Worm (Caenorhabditis elegans) whole organism, L1 larva: ENCODE measurements around the gene C44C1.1.

ENCODE experiments used
- C04F5.9 ChIP-seq: sonication (generic microtip); optimal IDR thresholded peaks from 2 replicates; lab custom pipeline; 2016; ENCODE audit warnings: missing genetic modification characterization, missing compliant biosample characterization
- F16B12.6 ChIP-seq: fragments of 150-350 bp; optimal IDR thresholded peaks from 2 replicates; lab custom pipeline; 2014; ENCODE audit warnings: missing biosample characterization, missing genetic modification characterization
- Y116A8C.19 ChIP-seq: sonication (generic microtip); optimal IDR thresholded peaks from 2 replicates; lab custom pipeline; 2016; ENCODE audit warnings: missing compliant biosample characterization, missing genetic modification characterization, borderline replicate concordance
- aha-1 ChIP-seq: fragments of 150-350 bp; optimal IDR thresholded peaks from 2 replicates; lab custom pipeline; 2014; ENCODE audit warnings: missing biosample characterization, missing genetic modification characterization
- alr-1 ChIP-seq: fragments of 200-800 bp; sonication (Bioruptor generic); optimal IDR thresholded peaks from 2 replicates; lab custom pipeline; 2018; ENCODE audit warnings: borderline replicate concordance, mild to moderate bottlenecking, missing genetic modification characterization, missing compliant biosample characterization
- aly-2 ChIP-seq: fragments of 150-350 bp; optimal IDR thresholded peaks from 2 replicates; lab custom pipeline; 2014; ENCODE audit warnings: missing biosample characterization, missing genetic modification characterization
- ceh-8 ChIP-seq: fragments of 200-800 bp; sonication (Bioruptor generic); optimal IDR thresholded peaks from 2 replicates; lab custom pipeline; 2018; ENCODE audit warnings: mild to moderate bottlenecking, missing genetic modification characterization, moderate library complexity, missing compliant biosample characterization
- ceh-82 ChIP-seq, 3 experiments: fragments of 150-350 bp in 1 of 3; sonication (generic microtip) in 2 of 3; optimal IDR thresholded peaks; 2 replicates each; lab custom pipeline; 2014 to 2017; ENCODE audit warnings: missing biosample characterization in 3 of 3, missing genetic modification characterization in 3 of 3
- ceh-88 ChIP-seq: fragments of 200-800 bp; sonication (Bioruptor generic); IDR thresholded peaks from 2 replicates; pipeline ENCODE4 v1.3.6; 2022; ENCODE audit warnings: missing genetic modification characterization, missing compliant biosample characterization
- efl-1 ChIP-seq, 4 experiments: fragments of 150-350 bp; optimal IDR thresholded peaks in 3 of 4; peaks in 1 of 4; 1 replicate in 1 of 4; 2 replicates in 3 of 4; lab custom pipeline; 2014; ENCODE audit warnings: missing biosample characterization in 2 of 4, missing genetic modification characterization in 2 of 4, missing genetic modification reagents in 2 of 4
- egl-27 ChIP-seq, 2 experiments: fragments of 150-350 bp in 1 of 2; sonication (generic microtip); optimal IDR thresholded peaks; 3 replicates each; lab custom pipeline; 2017 to 2018; ENCODE audit warnings: missing biosample characterization in 2 of 2, missing genetic modification characterization in 2 of 2, missing genetic modification reagents in 2 of 2
- elt-2 ChIP-seq: sonication (generic microtip); optimal IDR thresholded peaks from 2 replicates; lab custom pipeline; 2016; ENCODE audit warnings: missing genetic modification characterization, mild to moderate bottlenecking, inconsistent platforms, missing compliant biosample characterization, missing genetic modification reagents
- elt-3 ChIP-seq, 6 experiments: fragments of 150-350 bp in 1 of 6; sonication (generic microtip); optimal IDR thresholded peaks; 2 replicates each; lab custom pipeline; 2017 to 2018; ENCODE audit warnings: missing biosample characterization in 6 of 6, missing genetic modification characterization in 6 of 6, inconsistent platforms in 1 of 6
- ets-5 ChIP-seq: fragments of 200-800 bp; sonication (Bioruptor generic); IDR thresholded peaks from 2 replicates; pipeline ENCODE4 v1.3.6; 2022; ENCODE audit warnings: missing genetic modification characterization, missing compliant biosample characterization
- fkh-10 ChIP-seq: sonication (generic microtip); optimal IDR thresholded peaks from 2 replicates; lab custom pipeline; 2017; ENCODE audit warnings: missing biosample characterization, missing genetic modification reagents, missing genetic modification characterization
- fos-1 ChIP-seq: fragments of 150-350 bp; optimal IDR thresholded peaks from 2 replicates; lab custom pipeline; 2014; ENCODE audit warnings: missing biosample characterization, missing genetic modification characterization
- hlh-17 ChIP-seq: fragments of 200-800 bp; sonication (Bioruptor generic); optimal IDR thresholded peaks from 2 replicates; lab custom pipeline; 2018; ENCODE audit warnings: missing genetic modification characterization, mild to moderate bottlenecking, missing compliant biosample characterization, moderate library complexity, borderline replicate concordance
- hlh-4 ChIP-seq: sonication (generic microtip); optimal IDR thresholded peaks from 2 replicates; lab custom pipeline; 2016; ENCODE audit warnings: mild to moderate bottlenecking, missing genetic modification characterization, missing compliant biosample characterization
- lin-14 ChIP-seq: fragments of 200-800 bp; sonication (Bioruptor generic); optimal IDR thresholded peaks from 2 replicates; lab custom pipeline; 2018; ENCODE audit warnings: mild to moderate bottlenecking, missing genetic modification characterization, moderate library complexity, missing compliant biosample characterization
- lin-15B ChIP-seq: fragments of 150-350 bp; sonication (generic microtip); optimal IDR thresholded peaks from 3 replicates; lab custom pipeline; 2014; ENCODE audit warnings: missing biosample characterization, missing genetic modification characterization
- lin-35 ChIP-seq, 2 experiments: fragments of 150-350 bp; optimal IDR thresholded peaks; 2 replicates each; lab custom pipeline; 2014; ENCODE audit warnings: missing biosample characterization in 2 of 2, missing genetic modification characterization in 2 of 2, missing genetic modification reagents in 2 of 2
- lin-39 ChIP-seq: fragments of 150-350 bp; optimal IDR thresholded peaks from 2 replicates; lab custom pipeline; 2014; ENCODE audit warnings: missing biosample characterization, missing genetic modification reagents, missing genetic modification characterization
- lsy-2 ChIP-seq, 2 experiments: fragments of 150-350 bp; optimal IDR thresholded peaks; 2 replicates each; lab custom pipeline; 2014; ENCODE audit warnings: missing biosample characterization in 2 of 2, missing genetic modification characterization in 2 of 2
- mab-9 ChIP-seq: fragments of 200-800 bp; sonication (Bioruptor generic); IDR thresholded peaks from 2 replicates; pipeline ENCODE4 v1.3.6; 2022; ENCODE audit warnings: missing genetic modification reagents, missing genetic modification characterization, missing compliant biosample characterization
- mdl-1 ChIP-seq, 2 experiments: fragments of 150-350 bp; optimal IDR thresholded peaks; 2 replicates each; lab custom pipeline; 2014 to 2017; ENCODE audit warnings: missing biosample characterization in 2 of 2, missing genetic modification characterization in 2 of 2, inconsistent platforms in 1 of 2
- mep-1 ChIP-seq: fragments of 150-350 bp; optimal IDR thresholded peaks from 2 replicates; lab custom pipeline; 2014; ENCODE audit warnings: missing biosample characterization, missing genetic modification characterization
- nhr-11 ChIP-seq: fragments of 150-350 bp; optimal IDR thresholded peaks from 2 replicates; lab custom pipeline; 2014; ENCODE audit warnings: missing biosample characterization, missing genetic modification characterization
- nhr-12 ChIP-seq: sonication (generic microtip); optimal IDR thresholded peaks from 2 replicates; lab custom pipeline; 2017; ENCODE audit warnings: missing biosample characterization, missing genetic modification characterization
- nhr-20 ChIP-seq: sonication (generic microtip); optimal IDR thresholded peaks from 2 replicates; lab custom pipeline; 2016; ENCODE audit warnings: mild to moderate bottlenecking, missing genetic modification characterization, missing compliant biosample characterization
- nhr-237 ChIP-seq: fragments of 150-350 bp; optimal IDR thresholded peaks from 2 replicates; lab custom pipeline; 2014; ENCODE audit warnings: missing biosample characterization, missing genetic modification characterization
- nhr-71 ChIP-seq: sonication (generic microtip); optimal IDR thresholded peaks from 2 replicates; lab custom pipeline; 2016; ENCODE audit warnings: mild to moderate bottlenecking, missing genetic modification characterization, moderate library complexity, missing compliant biosample characterization
- nhr-76 ChIP-seq: sonication (generic microtip); optimal IDR thresholded peaks from 2 replicates; lab custom pipeline; 2017; ENCODE audit warnings: missing biosample characterization, missing genetic modification characterization
- nhr-77 ChIP-seq: fragments of 150-350 bp; optimal IDR thresholded peaks from 2 replicates; lab custom pipeline; 2014; ENCODE audit warnings: missing biosample characterization, missing genetic modification characterization
- pag-3 ChIP-seq: sonication (generic microtip); optimal IDR thresholded peaks from 2 replicates; lab custom pipeline; 2017; ENCODE audit warnings: missing genetic modification characterization, mild to moderate bottlenecking, missing compliant biosample characterization, antibody characterized with exemption, borderline replicate concordance; ENCODE audit not compliant: insufficient read depth
- pqm-1 ChIP-seq: sonication (generic microtip); optimal IDR thresholded peaks from 3 replicates; lab custom pipeline; 2017; ENCODE audit warnings: missing biosample characterization, missing genetic modification characterization
- skn-1 ChIP-seq: fragments of 150-350 bp; optimal IDR thresholded peaks from 2 replicates; lab custom pipeline; 2014; ENCODE audit warnings: missing biosample characterization, missing genetic modification characterization
- snpc-4 ChIP-seq: fragments of 150-350 bp; optimal IDR thresholded peaks from 2 replicates; lab custom pipeline; 2014; ENCODE audit warnings: missing biosample characterization, missing genetic modification characterization
- tbx-2 ChIP-seq: sonication (generic microtip); optimal IDR thresholded peaks from 2 replicates; lab custom pipeline; 2016; ENCODE audit warnings: missing genetic modification characterization, missing compliant biosample characterization
- unc-86 ChIP-seq: sonication (generic microtip); optimal IDR thresholded peaks from 2 replicates; lab custom pipeline; 2016; ENCODE audit warnings: missing genetic modification characterization, missing compliant biosample characterization
- unc-98 ChIP-seq: fragments of 200-800 bp; sonication (Bioruptor generic); IDR thresholded peaks from 2 replicates; pipeline ENCODE4 v1.3.6; 2022; ENCODE audit warnings: missing genetic modification characterization, missing compliant biosample characterization
- xbp-1 ChIP-seq: sonication (generic microtip); optimal IDR thresholded peaks from 2 replicates; lab custom pipeline; 2016; ENCODE audit warnings: missing genetic modification characterization, missing compliant biosample characterization
- zag-1 ChIP-seq: fragments of 150-350 bp; optimal IDR thresholded peaks from 2 replicates; lab custom pipeline; 2014; ENCODE audit warnings: missing biosample characterization, missing genetic modification characterization
- ztf-11 ChIP-seq, 2 experiments: sonication (generic microtip); optimal IDR thresholded peaks; 2 replicates each; lab custom pipeline; 2016 to 2017; ENCODE audit warnings: missing genetic modification characterization in 2 of 2, missing biosample characterization in 1 of 2, missing compliant biosample characterization in 1 of 2
- ztf-4 ChIP-seq: fragments of 150-350 bp; optimal IDR thresholded peaks from 2 replicates; lab custom pipeline; 2014; ENCODE audit warnings: missing biosample characterization, missing genetic modification characterization

C44C1.1 gene

DNA sequence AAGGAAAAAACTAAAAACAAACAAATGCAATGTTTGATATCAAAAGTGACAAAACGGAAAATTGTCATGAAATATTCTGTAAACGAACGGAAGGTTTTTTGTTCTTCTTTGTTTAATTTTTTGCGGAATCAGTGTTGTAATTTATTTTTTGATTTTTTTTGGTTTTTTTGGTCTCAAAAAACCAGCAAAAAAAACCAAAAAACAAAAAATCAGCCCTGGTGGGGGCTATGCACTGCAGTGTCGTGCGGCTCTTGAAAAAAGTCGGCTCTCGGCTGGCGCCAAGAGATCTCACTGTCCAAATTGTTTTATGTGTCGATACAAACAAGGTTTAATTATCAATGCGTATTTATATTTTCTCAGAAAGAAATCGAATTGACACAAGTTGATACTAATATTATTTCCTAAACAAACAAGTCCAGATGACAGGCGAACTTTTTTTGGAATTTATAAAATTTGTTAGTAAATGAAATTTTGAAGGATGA is 31.9 kb downstream of the C44C1.1 start (continued):
- TF ChIP-seq fos-1 (tag; lab: Kevin White, UChicago) (no peak), egl-27 (tag; optimal IDR thresholded peaks at IDR 0.05; lab: Kevin White, UChicago) (no peak), unc-86 (tag; lab: Kevin White, UChicago) (no peak), lin-39 (tag; lab: Kevin White, UChicago) (no peak), nhr-77 (tag; lab: Kevin White, UChicago) (no peak), snpc-4 (no peak), mdl-1 (tag; optimal IDR thresholded peaks at IDR 0.05; lab: Kevin White, UChicago) (no peak), mab-9 (no peak), lin-15B (tag; lab: Kevin White, UChicago) (no peak), nhr-11 (no peak), ets-5 (GFP tag; lab: Robert Waterston, UW) (no peak), Y116A8C.19 (tag; lab: Kevin White, UChicago) (no peak), elt-2 (tag; lab: Kevin White, UChicago) (peak; percentile 53), xbp-1 (tag; lab: Kevin White, UChicago) (no peak), zag-1 (tag; lab: Kevin White, UChicago) (no peak), ceh-8 (GFP tag; lab: Kevin White, UChicago) (no peak), tbx-2 (tag; lab: Kevin White, UChicago) (no peak), mep-1 (tag; lab: Kevin White, UChicago) (no peak), unc-98 (GFP tag; lab: Robert Waterston, UW) (no peak), elt-3 (tag; optimal IDR thresholded peaks at IDR 0.05; lab: Kevin White, UChicago) (no peak), pqm-1 (no peak), ztf-4 (tag; lab: Kevin White, UChicago) (no peak), alr-1 (tag; lab: Kevin White, UChicago) (no peak), fkh-10 (GFP tag; lab: Kevin White, UChicago) (no peak), nhr-237 (no peak), nhr-76 (tag; lab: Kevin White, UChicago) (no peak), aly-2 (no peak), pag-3 (tag; lab: Kevin White, UChicago) (no peak), ceh-88 (GFP tag; lab: Robert Waterston, UW) (peak; percentile 23; the same call in 1 of the 2 replicates), nhr-20 (tag; lab: Kevin White, UChicago) (peak; percentile 28), lin-35 (GFP tag; optimal IDR thresholded peaks at IDR 0.05; lab: Kevin White, UChicago) (peak in 1 of 2 experiments; percentile 52), C04F5.9 (peak; percentile 6), hlh-4 (tag; lab: Kevin White, UChicago) (no peak), F16B12.6 (tag; lab: Kevin White, UChicago) (no peak), efl-1 (optimal IDR thresholded peaks at IDR 0.05; lab: Kevin White, UChicago) (no peak), efl-1 (GFP tag; optimal IDR thresholded peaks at IDR 0.05 in 1 of 2; lab: Kevin White, UChicago) (peak in 1 of 2 experiments; percentile 92), hlh-17 (GFP tag; lab: Kevin White, UChicago) (no peak), ztf-11 (tag; optimal IDR thresholded peaks at IDR 0.05; lab: Kevin White, UChicago) (no peak), aha-1 (tag; lab: Kevin White, UChicago) (no peak), nhr-12 (no peak), nhr-71 (tag; lab: Kevin White, UChicago) (peak; percentile 66), lin-14 (GFP tag; lab: Kevin White, UChicago) (no peak), ceh-82 (tag; optimal IDR thresholded peaks at IDR 0.05; lab: Kevin White, UChicago) (no peak), lsy-2 (tag; optimal IDR thresholded peaks at IDR 0.05; lab: Kevin White, UChicago) (peak in 1 of 2 experiments; percentile 31), skn-1 (tag; lab: Kevin White, UChicago) (no peak)
